Worm (Caenorhabditis elegans) whole organism, young adult: ENCODE data around the gene tbb-1.

ENCODE experiments used
- K12H6.12 ChIP-seq: fragments of 200-800 bp; sonication (Bioruptor generic); optimal IDR thresholded peaks from 2 replicates; lab custom pipeline; 2018; ENCODE audit warnings: mild to moderate bottlenecking, missing genetic modification characterization, missing compliant biosample characterization
- aptf-2 ChIP-seq: fragments of 200-800 bp; sonication (Bioruptor generic); conservative IDR thresholded peaks from 2 replicates; pipeline ENCODE4 v1.3.6; 2022; ENCODE audit warnings: missing genetic modification reagents, missing genetic modification characterization, missing compliant biosample characterization
- aptf-3 ChIP-seq: fragments of 200-800 bp; sonication (Bioruptor generic); IDR thresholded peaks from 2 replicates; pipeline ENCODE4 v1.3.6; 2022; ENCODE audit warnings: missing genetic modification characterization, missing compliant biosample characterization
- ccch-3 ChIP-seq: fragments of 200-800 bp; sonication (Bioruptor generic); optimal IDR thresholded peaks from 2 replicates; lab custom pipeline; 2018; ENCODE audit warnings: mild to moderate bottlenecking, missing genetic modification characterization, missing compliant biosample characterization
- lsl-1 ChIP-seq: fragments of 200-800 bp; sonication (Bioruptor generic); optimal IDR thresholded peaks from 2 replicates; lab custom pipeline; 2018; ENCODE audit warnings: mild to moderate bottlenecking, missing genetic modification characterization, moderate library complexity, missing compliant biosample characterization
- madf-3 ChIP-seq: fragments of 200-800 bp; sonication (Bioruptor generic); IDR thresholded peaks from 2 replicates; pipeline ENCODE4 v1.3.6; 2022; ENCODE audit warnings: missing genetic modification reagents, missing genetic modification characterization, missing compliant biosample characterization
- snpc-3.4 ChIP-seq: sonication (generic microtip); optimal IDR thresholded peaks from 2 replicates; lab custom pipeline; 2017; ENCODE audit warnings: missing genetic modification characterization, mild to moderate bottlenecking, missing compliant biosample characterization, antibody characterized with exemption, moderate library complexity, missing genotype, missing genetic modification reagents
- snpc-4 ChIP-seq, 5 experiments: fragments of 150-350 bp in 1 of 5; sonication (generic microtip) in 4 of 5; optimal IDR thresholded peaks; 2 replicates each; lab custom pipeline; 2014 to 2018; ENCODE audit warnings: missing genetic modification characterization in 5 of 5, missing biosample characterization in 3 of 5, antibody characterized with exemption in 2 of 5, mild to moderate bottlenecking in 2 of 5, missing compliant biosample characterization in 2 of 5, missing genotype in 2 of 5, moderate library complexity in 2 of 5, missing genetic modification reagents in 1 of 5
- sptf-2 ChIP-seq: fragments of 200-800 bp; sonication (Bioruptor generic); optimal IDR thresholded peaks from 2 replicates; lab custom pipeline; 2018; ENCODE audit warnings: mild to moderate bottlenecking, missing genetic modification characterization, missing compliant biosample characterization
- tbx-9 ChIP-seq: sonication (generic microtip); optimal IDR thresholded peaks from 2 replicates; lab custom pipeline; 2016; ENCODE audit warnings: borderline replicate concordance, missing genetic modification characterization, inconsistent platforms, missing compliant biosample characterization

ce11 chrIII:10763032-10763431, 20.8 kb upstream of the tbb-1 start, which contains the start of gene dpy-28:
- TF ChIP-seq aptf-3 (GFP tag; lab: Robert Waterston, UW) (no peak), ccch-3 (GFP tag; lab: Kevin White, UChicago) (no peak), tbx-9 (tag; lab: Kevin White, UChicago) (no peak), snpc-4 (GFP tag; optimal IDR thresholded peaks at IDR 0.05; lab: Kevin White, UChicago) (no peak), snpc-4 (tag; optimal IDR thresholded peaks at IDR 0.05; lab: Kevin White, UChicago) (no peak), sptf-2 (GFP tag; lab: Kevin White, UChicago) (no peak), madf-3 (GFP tag; lab: Robert Waterston, UW) (no peak), K12H6.12 (no peak), snpc-3.4 (tag; lab: Kevin White, UChicago) (no peak), aptf-2 (GFP tag; lab: Robert Waterston, UW) (no peak), lsl-1 (GFP tag; lab: Kevin White, UChicago) (no peak)
